Fruit fly (Drosophila melanogaster): ENCODE results near the gene CG14443.
A peak's percentile ranks its signal among the peaks of the same experiment; 100 is the strongest.

CG14443 gene

DNA sequence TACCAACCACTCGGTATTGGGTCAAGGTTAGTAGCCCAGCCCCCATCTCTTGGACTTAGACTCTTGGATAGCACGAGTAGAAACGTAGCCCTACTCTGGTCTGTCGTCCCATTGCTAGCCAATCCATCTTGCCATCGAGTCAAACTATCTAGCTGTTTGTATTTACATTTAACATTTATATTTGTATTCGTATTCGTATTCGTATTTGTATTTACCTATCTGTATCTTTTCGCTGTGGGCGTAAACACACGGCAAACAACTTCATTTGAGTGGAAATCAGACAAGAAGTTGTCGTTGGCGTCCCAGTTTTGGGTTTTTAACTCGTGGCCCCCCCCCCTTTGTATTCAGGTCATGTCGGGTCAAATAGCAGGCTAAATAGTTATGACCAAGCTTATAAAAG lies 19.5 kb upstream of the CG14443 start (continued):
- no peak for TF ChIP-seq CG11695 (GFP tag; IDR thresholded peaks at IDR 0.05)
- no peak for TF ChIP-seq CG8478 (optimal IDR thresholded peaks at IDR 0.05)
- peak; percentile 49 for TF ChIP-seq Side (GFP tag; optimal IDR thresholded peaks at IDR 0.05)
- no peak for TF ChIP-seq CG12659 (GFP tag; optimal IDR thresholded peaks at IDR 0.05)
- TF ChIP-seq psq (GFP tag; optimal IDR thresholded peaks at IDR 0.05) = no peak
- no peak for TF ChIP-seq croc (GFP tag; conservative IDR thresholded peaks at IDR 0.05)
- peak; percentile 50 for TF ChIP-seq Meics (GFP tag; optimal IDR thresholded peaks at IDR 0.05)
- TF ChIP-seq Chrac-16 (GFP tag; optimal IDR thresholded peaks at IDR 0.05) = no peak
- no peak for TF ChIP-seq corto (GFP tag; optimal IDR thresholded peaks at IDR 0.05)
- TF ChIP-seq CrebB (tag; optimal IDR thresholded peaks at IDR 0.05) = peak; percentile 58
- no peak for TF ChIP-seq CG10654 (GFP tag; optimal IDR thresholded peaks at IDR 0.05)
- no peak for TF ChIP-seq stc (GFP tag; IDR thresholded peaks at IDR 0.05)
- no peak for TF ChIP-seq Stat92E (GFP tag; optimal IDR thresholded peaks at IDR 0.05)
- no peak for TF ChIP-seq pita (GFP tag; optimal IDR thresholded peaks at IDR 0.05)
- peak; percentile 21 for TF ChIP-seq gcm (GFP tag; optimal IDR thresholded peaks at IDR 0.05)
- no peak for TF ChIP-seq row (GFP tag; IDR thresholded peaks at IDR 0.05)
- peak; percentile 38; the same call in 1 of the 3 replicates for TF ChIP-seq so (GFP tag; IDR thresholded peaks at IDR 0.05)
- no peak for TF ChIP-seq lilli (GFP tag; optimal IDR thresholded peaks at IDR 0.05)
- TF ChIP-seq Optix (GFP tag; IDR thresholded peaks at IDR 0.05) = no peak
- no peak for TF ChIP-seq ttk (GFP tag; IDR thresholded peaks at IDR 0.05)
- no peak for TF ChIP-seq bigmax (GFP tag; optimal IDR thresholded peaks at IDR 0.05)
- TF ChIP-seq CTCF (GFP tag; optimal IDR thresholded peaks at IDR 0.05) = no peak
- TF ChIP-seq grn (GFP tag; optimal IDR thresholded peaks at IDR 0.05) = no peak
- TF ChIP-seq Ets97D (GFP tag; optimal IDR thresholded peaks at IDR 0.05) = no peak
- peak; percentile 15 for TF ChIP-seq Lhr (GFP tag; optimal IDR thresholded peaks at IDR 0.05)
- TF ChIP-seq CG3065 (GFP tag; optimal IDR thresholded peaks at IDR 0.05) = peak; percentile 10
- peak; percentile 37; the same call in 1 of the 2 replicates for TF ChIP-seq Awh (GFP tag; IDR thresholded peaks at IDR 0.05)
- no peak for TF ChIP-seq CG7963 (GFP tag; IDR thresholded peaks at IDR 0.05; ENCODE audit: partially characterized antibody)
- no peak for TF ChIP-seq Mad (GFP tag; optimal IDR thresholded peaks at IDR 0.05)
- TF ChIP-seq Ada2b (GFP tag; IDR thresholded peaks at IDR 0.05) = no peak
- peak; percentile 77 for TF ChIP-seq CG6813 (GFP tag; optimal IDR thresholded peaks at IDR 0.05)
- no peak for TF ChIP-seq CG6175 (GFP tag; IDR thresholded peaks at IDR 0.05)
- TF ChIP-seq Dip3 (GFP tag; optimal IDR thresholded peaks at IDR 0.05) = no peak
- TF ChIP-seq CG4854 (GFP tag; optimal IDR thresholded peaks at IDR 0.05) = peak; percentile 5
- TF ChIP-seq CG7556 (GFP tag; optimal IDR thresholded peaks at IDR 0.05) = peak; percentile 10
- TF ChIP-seq C15 (GFP tag; IDR thresholded peaks at IDR 0.05) = no peak
- TF ChIP-seq mam (GFP tag; optimal IDR thresholded peaks at IDR 0.05) = no peak
- TF ChIP-seq repo (GFP tag; optimal IDR thresholded peaks at IDR 0.05) = no peak
- no peak for TF ChIP-seq Bgb (GFP tag; IDR thresholded peaks at IDR 0.05; ENCODE audit: partially characterized antibody)
- peak; percentile 29 for TF ChIP-seq CG5180 (GFP tag; optimal IDR thresholded peaks at IDR 0.05)
- TF ChIP-seq Hmr (GFP tag; optimal IDR thresholded peaks at IDR 0.05) = peak; percentile 55
- TF ChIP-seq tx (GFP tag; optimal IDR thresholded peaks at IDR 0.05) = no peak
- TF ChIP-seq trem (tag; optimal IDR thresholded peaks at IDR 0.05) = peak; percentile 5
- no peak for TF ChIP-seq zfh1 (GFP tag; IDR thresholded peaks at IDR 0.05)
- no peak for TF ChIP-seq sc (optimal IDR thresholded peaks at IDR 0.05)
- peak; percentile 16 for TF ChIP-seq sc (GFP tag; optimal IDR thresholded peaks at IDR 0.05)
- no peak for TF ChIP-seq NfI (GFP tag; optimal IDR thresholded peaks at IDR 0.05)
- TF ChIP-seq CG10543 (GFP tag; optimal IDR thresholded peaks at IDR 0.05) = peak; percentile 44
- TF ChIP-seq odd (GFP tag; optimal IDR thresholded peaks at IDR 0.05) = peak; percentile 65
- TF ChIP-seq CG32532 (GFP tag; IDR thresholded peaks at IDR 0.05) = no peak
- no peak for TF ChIP-seq Hr39 (optimal IDR thresholded peaks at IDR 0.05)
- no peak for TF ChIP-seq MESR4 (GFP tag; optimal IDR thresholded peaks at IDR 0.05)
- TF ChIP-seq nerfin-2 (GFP tag; IDR thresholded peaks at IDR 0.05; ENCODE audit: partially characterized antibody) = no peak

Data from whole organism, embryonic.